Worm (Caenorhabditis elegans) whole organism, late embryonic: ENCODE data around the gene dmd-10.

Experiments used
- C38D4.7 ChIP-seq: fragments of 200-800 bp; sonication (Bioruptor generic); optimal IDR thresholded peaks from 2 replicates; lab custom pipeline; 2018; ENCODE audit warnings: mild to moderate bottlenecking, missing genetic modification characterization, moderate library complexity, missing compliant biosample characterization
- F13H6.1 ChIP-seq: sonication (generic microtip); optimal IDR thresholded peaks from 2 replicates; lab custom pipeline; 2016; ENCODE audit warnings: missing genetic modification characterization, missing compliant biosample characterization
- ama-1 ChIP-seq: fragments of 150-350 bp; optimal IDR thresholded peaks from 2 replicates; lab custom pipeline; 2014
- ceh-14 ChIP-seq: sonication (generic microtip); optimal IDR thresholded peaks from 2 replicates; lab custom pipeline; 2016; ENCODE audit warnings: missing genotype, missing genetic modification characterization, missing compliant biosample characterization
- ceh-18 ChIP-seq: sonication (generic microtip); optimal IDR thresholded peaks from 2 replicates; lab custom pipeline; 2016; ENCODE audit warnings: missing genetic modification characterization, missing compliant biosample characterization
- ceh-19 ChIP-seq: fragments of 200-800 bp; sonication (Bioruptor generic); optimal IDR thresholded peaks from 2 replicates; lab custom pipeline; 2018; ENCODE audit warnings: mild to moderate bottlenecking, missing genetic modification characterization, missing compliant biosample characterization
- ceh-2 ChIP-seq: sonication (generic microtip); optimal IDR thresholded peaks from 2 replicates; lab custom pipeline; 2016; ENCODE audit warnings: missing genotype, missing genetic modification characterization, missing compliant biosample characterization
- ceh-22 ChIP-seq: sonication (generic microtip); optimal IDR thresholded peaks from 2 replicates; lab custom pipeline; 2017; ENCODE audit warnings: missing biosample characterization, missing genetic modification characterization
- ceh-45 ChIP-seq: fragments of 200-800 bp; sonication (Bioruptor generic); IDR thresholded peaks from 2 replicates; pipeline ENCODE4 v1.3.6; 2022; ENCODE audit warnings: missing genetic modification reagents, missing genetic modification characterization, missing compliant biosample characterization
- ceh-48 ChIP-seq: sonication (generic microtip); optimal IDR thresholded peaks from 2 replicates; lab custom pipeline; 2016; ENCODE audit warnings: missing genetic modification characterization, inconsistent platforms, missing compliant biosample characterization
- ceh-6 ChIP-seq: fragments of 200-800 bp; sonication (Bioruptor generic); optimal IDR thresholded peaks from 2 replicates; lab custom pipeline; 2018; ENCODE audit warnings: mild to moderate bottlenecking, missing genetic modification characterization, missing compliant biosample characterization
- ceh-9 ChIP-seq: sonication (generic microtip); optimal IDR thresholded peaks from 2 replicates; lab custom pipeline; 2016; ENCODE audit warnings: mild to moderate bottlenecking, missing genetic modification characterization, inconsistent platforms, missing compliant biosample characterization
- dmd-4 ChIP-seq: sonication (generic microtip); optimal IDR thresholded peaks from 2 replicates; lab custom pipeline; 2016; ENCODE audit warnings: borderline replicate concordance, missing genetic modification characterization, missing compliant biosample characterization
- dve-1 ChIP-seq: sonication (generic microtip); optimal IDR thresholded peaks from 2 replicates; lab custom pipeline; 2017; ENCODE audit warnings: antibody characterized with exemption, mild to moderate bottlenecking, missing genetic modification characterization, missing compliant biosample characterization
- elt-2 ChIP-seq: sonication (generic microtip); optimal IDR thresholded peaks from 2 replicates; lab custom pipeline; 2016; ENCODE audit warnings: missing genetic modification reagents, missing genetic modification characterization, missing compliant biosample characterization
- ets-4 ChIP-seq: sonication (generic microtip); optimal IDR thresholded peaks from 2 replicates; lab custom pipeline; 2016; ENCODE audit warnings: missing genetic modification characterization, missing compliant biosample characterization
- fax-1 ChIP-seq: sonication (generic microtip); optimal IDR thresholded peaks from 2 replicates; lab custom pipeline; 2016; ENCODE audit warnings: missing genotype, missing genetic modification characterization, missing compliant biosample characterization
- fkh-10 ChIP-seq: fragments of 150-350 bp; optimal IDR thresholded peaks from 2 replicates; lab custom pipeline; 2014; ENCODE audit warnings: missing biosample characterization, missing genetic modification reagents, missing genetic modification characterization
- hlh-15 ChIP-seq: sonication (generic microtip); optimal IDR thresholded peaks from 2 replicates; lab custom pipeline; 2016; ENCODE audit warnings: missing genetic modification characterization, missing compliant biosample characterization
- hlh-6 ChIP-seq: sonication (generic microtip); optimal IDR thresholded peaks from 2 replicates; lab custom pipeline; 2016; ENCODE audit warnings: missing genotype, missing genetic modification characterization, missing compliant biosample characterization
- mec-3 ChIP-seq: sonication (generic microtip); optimal IDR thresholded peaks from 2 replicates; lab custom pipeline; 2016; ENCODE audit warnings: borderline replicate concordance, missing genetic modification characterization, missing compliant biosample characterization
- nhr-232 ChIP-seq: sonication (generic microtip); optimal IDR thresholded peaks from 2 replicates; lab custom pipeline; 2016; ENCODE audit warnings: missing genetic modification characterization, missing compliant biosample characterization
- pag-3 ChIP-seq: sonication (generic microtip); optimal IDR thresholded peaks from 2 replicates; lab custom pipeline; 2016; ENCODE audit warnings: missing compliant biosample characterization, missing genetic modification characterization, borderline replicate concordance
- pax-1 ChIP-seq: fragments of 150-350 bp; optimal IDR thresholded peaks from 2 replicates; lab custom pipeline; 2014; ENCODE audit warnings: missing biosample characterization, missing genetic modification characterization
- pha-4 ChIP-seq: fragments of 150-350 bp; optimal IDR thresholded peaks from 2 replicates; lab custom pipeline; 2018; ENCODE audit warnings: missing biosample characterization, missing genetic modification reagents, missing genetic modification characterization
- pqm-1 ChIP-seq: sonication (generic microtip); optimal IDR thresholded peaks from 2 replicates; lab custom pipeline; 2016; ENCODE audit warnings: missing genetic modification characterization, missing compliant biosample characterization
- pros-1 ChIP-seq: fragments of 150-350 bp; optimal IDR thresholded peaks from 2 replicates; lab custom pipeline; 2014; ENCODE audit warnings: missing biosample characterization, missing genetic modification reagents, missing genetic modification characterization
- ref-2 ChIP-seq: sonication (generic microtip); optimal IDR thresholded peaks from 2 replicates; lab custom pipeline; 2016; ENCODE audit warnings: missing genetic modification characterization, missing compliant biosample characterization
- tbx-7 ChIP-seq: sonication (generic microtip); optimal IDR thresholded peaks from 2 replicates; lab custom pipeline; 2016; ENCODE audit warnings: missing genotype, missing genetic modification characterization, missing compliant biosample characterization
- ttx-3 ChIP-seq: sonication (generic microtip); optimal IDR thresholded peaks from 2 replicates; lab custom pipeline; 2016; ENCODE audit warnings: missing genetic modification reagents, missing genetic modification characterization, missing compliant biosample characterization
- unc-42 ChIP-seq: sonication (generic microtip); optimal IDR thresholded peaks from 2 replicates; lab custom pipeline; 2016; ENCODE audit warnings: missing genotype, missing genetic modification characterization, missing compliant biosample characterization
- unc-55 ChIP-seq: sonication (generic microtip); optimal IDR thresholded peaks from 2 replicates; lab custom pipeline; 2017; ENCODE audit warnings: missing biosample characterization, missing genetic modification reagents, missing genetic modification characterization
- unc-86 ChIP-seq: sonication (generic microtip); optimal IDR thresholded peaks from 2 replicates; lab custom pipeline; 2016; ENCODE audit warnings: missing genetic modification characterization, missing compliant biosample characterization
- ztf-16 ChIP-seq: sonication (generic microtip); optimal IDR thresholded peaks from 2 replicates; lab custom pipeline; 2017; ENCODE audit warnings: missing genetic modification characterization, missing compliant biosample characterization

The dmd-10 gene

DNA sequence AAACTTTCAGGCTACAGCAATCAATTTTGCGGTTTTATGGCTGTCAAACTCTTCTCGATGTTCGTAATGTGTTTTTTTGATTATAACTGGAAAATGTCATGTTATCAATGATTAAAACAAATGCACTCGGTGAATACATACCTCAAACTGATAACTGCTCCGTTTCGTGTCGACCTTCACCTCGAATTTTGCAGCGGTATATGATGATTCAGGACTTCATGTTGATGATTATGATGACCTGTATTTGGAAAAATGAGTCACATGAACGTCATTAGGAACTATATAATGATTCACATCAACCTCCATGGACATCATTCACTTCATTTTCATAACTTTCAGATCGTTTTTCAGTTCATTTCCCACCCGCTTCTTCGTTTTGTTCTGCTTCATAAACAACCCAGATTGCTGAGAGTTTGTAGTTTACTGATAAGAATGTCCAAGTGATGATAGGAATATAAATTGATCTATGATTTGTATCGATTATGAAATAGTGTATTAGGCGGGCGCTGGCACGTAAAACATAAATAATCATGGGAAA, 26.4 kb upstream of the dmd-10 start:
- TF ChIP-seq ceh-48 (tag; lab: Kevin White, UChicago) (no peak), ceh-2 (tag; lab: Kevin White, UChicago) (no peak), elt-2 (peak; percentile 68)

DNA sequence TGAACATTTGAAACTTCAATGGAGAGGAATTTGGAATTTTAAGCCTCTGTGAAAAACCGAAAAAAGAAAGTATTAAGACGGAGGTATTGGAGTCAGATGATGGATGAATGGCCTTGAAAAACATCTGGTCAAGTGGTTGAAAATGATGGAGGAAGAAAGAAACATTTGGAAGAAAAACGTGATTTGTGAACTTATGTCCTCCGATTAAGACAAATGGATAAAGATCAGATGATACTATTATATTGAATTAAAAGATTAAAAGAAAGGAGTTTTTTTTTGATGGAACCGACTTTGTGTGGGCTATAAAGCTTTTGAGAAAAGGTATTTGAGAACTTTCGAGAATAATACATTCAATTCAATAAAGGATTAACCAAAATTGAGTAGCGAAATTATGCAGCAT, 23.1 kb upstream of the dmd-10 start:
- TF ChIP-seq mec-3 (tag; lab: Kevin White, UChicago) (no peak), pax-1 (tag; lab: Kevin White, UChicago) (no peak), unc-42 (tag; lab: Kevin White, UChicago) (no peak), ets-4 (tag; lab: Kevin White, UChicago) (no peak)

DNA sequence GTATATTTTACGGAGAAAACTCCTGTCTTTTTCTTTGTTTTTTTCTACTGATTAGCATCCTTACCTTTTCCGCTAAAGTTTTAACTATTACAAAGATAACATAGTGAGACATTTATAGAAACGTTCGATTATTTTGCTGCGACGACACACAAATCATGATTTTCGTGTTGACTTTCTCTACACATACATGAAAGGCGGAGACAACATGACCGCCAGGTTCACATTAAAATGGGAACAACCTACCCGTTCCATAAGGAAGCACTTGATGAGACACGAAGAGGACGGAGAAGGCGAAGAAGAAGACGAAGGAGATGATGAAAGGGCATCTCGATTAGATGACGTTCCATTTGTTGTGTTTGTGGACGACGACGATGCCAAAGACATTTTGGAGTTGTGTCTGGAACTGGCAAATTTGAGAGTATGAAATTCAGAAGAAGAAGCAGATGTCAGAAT, 22.5 kb upstream of the dmd-10 start, which contains the start of gene C34D1.4:
TSS of gene C34D1.4 (minus strand) at position 403 of the 453 bp plus-strand sequence.
- no peak for TF ChIP-seq pros-1
- TF ChIP-seq hlh-6 (tag; lab: Kevin White, UChicago): no peak
- TF ChIP-seq hlh-15 (tag; lab: Kevin White, UChicago): no peak
- TF ChIP-seq, all 69 proteins: peak for 0

DNA sequence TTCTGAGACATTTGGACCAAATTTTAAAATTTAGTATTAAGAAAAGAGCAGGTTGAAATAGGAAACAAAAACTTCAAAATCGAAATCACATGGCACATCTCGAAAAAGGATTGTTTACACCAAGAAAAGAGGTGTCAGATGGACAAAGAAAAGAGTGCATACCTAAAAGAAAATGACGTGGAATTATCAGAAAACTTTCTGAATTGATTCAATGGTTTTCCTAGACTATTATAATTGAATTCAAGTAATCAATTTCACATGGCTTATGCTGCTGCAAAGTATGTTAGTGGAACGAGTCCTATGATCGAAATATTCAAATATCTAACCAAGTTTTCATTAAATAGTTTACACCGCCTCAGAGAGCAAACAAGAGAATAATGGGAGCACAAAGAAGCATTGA, 16.5 kb upstream of the dmd-10 start:
- TF ChIP-seq fkh-10 (no peak), ceh-45 (GFP tag; lab: Robert Waterston, UW) (no peak), pha-4 (tag; lab: Kevin White, UChicago) (no peak), ceh-14 (tag; lab: Kevin White, UChicago) (no peak), mec-3 (tag; lab: Kevin White, UChicago) (no peak), ceh-19 (GFP tag; lab: Kevin White, UChicago) (no peak), dve-1 (tag; lab: Kevin White, UChicago) (no peak), ref-2 (tag; lab: Kevin White, UChicago) (no peak), C38D4.7 (GFP tag; lab: Kevin White, UChicago) (no peak), pag-3 (no peak), ceh-48 (tag; lab: Kevin White, UChicago) (no peak), ttx-3 (tag; lab: Kevin White, UChicago) (no peak), ceh-2 (tag; lab: Kevin White, UChicago) (no peak), F13H6.1 (no peak), pqm-1 (tag; lab: Kevin White, UChicago) (no peak), ceh-9 (tag; lab: Kevin White, UChicago) (no peak)

DNA sequence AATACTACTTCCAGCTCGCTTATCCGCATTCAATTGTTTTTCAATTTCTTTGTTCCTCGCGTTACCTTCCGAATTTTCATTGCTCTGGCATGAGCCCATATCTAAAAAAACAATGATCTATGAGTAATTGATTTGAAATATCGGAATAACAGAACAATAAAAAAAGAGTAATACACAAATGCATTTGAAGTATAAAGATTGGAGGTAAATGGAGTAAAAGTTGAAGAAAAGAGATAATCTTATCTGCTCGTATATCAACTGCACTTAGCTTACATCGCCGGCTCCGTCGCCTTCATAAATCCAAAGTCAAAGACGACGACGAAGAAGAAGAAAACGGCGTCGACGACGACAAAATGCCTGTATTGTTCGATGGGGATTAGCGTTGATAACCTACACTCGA, 13.0 kb upstream of the dmd-10 start, which contains the start of gene odr-3:
TSS of gene odr-3 (minus strand) at position 101 of the 400 bp plus-strand sequence.
- no peak for TF ChIP-seq ceh-22 (tag; lab: Kevin White, UChicago)
- TF ChIP-seq fkh-10: no peak
- no peak for TF ChIP-seq ref-2 (tag; lab: Kevin White, UChicago)
- no peak for TF ChIP-seq unc-55 (GFP tag; lab: Kevin White, UChicago)
- no peak for TF ChIP-seq ttx-3 (tag; lab: Kevin White, UChicago)

DNA sequence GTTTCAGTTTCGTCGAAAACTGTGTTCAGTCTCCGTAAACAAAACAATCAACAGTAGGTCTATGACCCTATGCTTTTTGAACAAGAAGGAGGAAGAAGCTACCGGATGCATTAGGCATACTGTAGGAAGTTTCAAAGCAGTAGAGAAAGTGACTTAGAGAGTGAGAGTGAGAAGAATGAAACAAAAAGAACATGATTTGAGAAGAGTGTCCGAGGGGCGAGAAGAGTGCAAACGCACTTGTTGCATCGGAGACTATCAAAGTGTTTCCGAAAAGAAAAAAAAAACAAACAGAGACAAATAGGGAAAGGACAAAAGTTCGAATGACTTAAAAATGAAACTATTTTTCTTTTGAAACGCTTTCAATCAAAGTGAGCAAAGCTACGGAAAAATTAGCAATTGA, 6.8 kb upstream of the dmd-10 start:
- TF ChIP-seq ceh-18: no peak
- no peak for TF ChIP-seq ama-1 (lab: Kevin White, UChicago)
- no peak for TF ChIP-seq unc-42 (tag; lab: Kevin White, UChicago)

DNA sequence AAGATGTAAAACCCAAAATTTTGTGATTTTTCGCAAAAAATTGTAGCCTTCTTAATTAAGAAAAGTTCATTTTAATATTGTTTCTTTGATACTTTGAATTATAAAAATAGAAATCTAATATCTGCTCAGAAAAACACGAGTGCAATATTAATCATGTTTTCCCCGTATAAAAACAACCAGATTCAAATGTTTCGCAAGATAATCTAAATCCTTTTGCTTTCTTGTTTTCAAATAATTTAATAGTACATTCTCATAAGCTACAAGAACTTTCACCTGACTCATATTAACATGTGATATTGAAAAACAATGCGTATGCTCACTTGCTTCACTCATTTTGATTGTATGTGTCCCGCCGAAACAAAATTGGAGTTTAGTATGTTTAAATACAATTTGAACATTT, 1.1 kb downstream of the dmd-10 start:
- TF ChIP-seq unc-86 (tag; lab: Kevin White, UChicago) (no peak), tbx-7 (tag; lab: Kevin White, UChicago) (no peak), pha-4 (tag; lab: Kevin White, UChicago) (no peak), fax-1 (no peak), ceh-48 (tag; lab: Kevin White, UChicago) (no peak), nhr-232 (tag; lab: Kevin White, UChicago) (no peak), ceh-6 (GFP tag; lab: Kevin White, UChicago) (no peak), dmd-4 (no peak), ztf-16 (tag; lab: Kevin White, UChicago) (no peak)
